Worm (Caenorhabditis elegans): ENCODE data around the gene D1054.10.

D1054.10 gene

ce11 chrV:10807862-10808327 lies 15.2 kb upstream of the D1054.10 start, which contains the start of gene plrg-1 (continued):
- peak; percentile 71 for TF ChIP-seq gmeb-2 (tag; optimal IDR thresholded peaks at IDR 0.05)
- TF ChIP-seq hlh-8 (tag; optimal IDR thresholded peaks at IDR 0.05), result peak; percentile 78
- peak; percentile 79 for TF ChIP-seq sdc-2 (tag; optimal IDR thresholded peaks at IDR 0.05)
- peak; percentile 60 for TF ChIP-seq pag-3 (tag; optimal IDR thresholded peaks at IDR 0.05; ENCODE audit: borderline replicate concordance)
- peak; percentile 37 for TF ChIP-seq odd-2 (tag; optimal IDR thresholded peaks at IDR 0.05)
- peak; percentile 93 for TF ChIP-seq ceh-31 (tag; optimal IDR thresholded peaks at IDR 0.05)
- TF ChIP-seq F13H6.1 (tag; optimal IDR thresholded peaks at IDR 0.05), result peak; percentile 77
- TF ChIP-seq ceh-34 (tag; optimal IDR thresholded peaks at IDR 0.05), result peak; percentile 94
- TF ChIP-seq ets-4 (tag; optimal IDR thresholded peaks at IDR 0.05), result peak; percentile 60
- peak; percentile 92 for TF ChIP-seq tbx-2 (tag; optimal IDR thresholded peaks at IDR 0.05)
- peak; percentile 57 for TF ChIP-seq npax-4 (tag; optimal IDR thresholded peaks at IDR 0.05)
- TF ChIP-seq C38D4.7 (GFP tag; optimal IDR thresholded peaks at IDR 0.05), result peak; percentile 74
- peak; percentile 88 for TF ChIP-seq ceh-2 (tag; optimal IDR thresholded peaks at IDR 0.05)
- TF ChIP-seq dmd-4 (tag; optimal IDR thresholded peaks at IDR 0.05; ENCODE audit: borderline replicate concordance), result peak; percentile 75
- peak; percentile 63 for TF ChIP-seq Y22D7AL.16 (tag; optimal IDR thresholded peaks at IDR 0.05)
- TF ChIP-seq ceh-19 (GFP tag; optimal IDR thresholded peaks at IDR 0.05), result peak; percentile 93
- TF ChIP-seq ceh-30 (tag; optimal IDR thresholded peaks at IDR 0.05), result no peak
- peak; percentile 91 for TF ChIP-seq nfya-1 (tag; optimal IDR thresholded peaks at IDR 0.05)
- TF ChIP-seq zip-5 (tag; optimal IDR thresholded peaks at IDR 0.05), result peak; percentile 63
- no peak for TF ChIP-seq ceh-9 (tag; optimal IDR thresholded peaks at IDR 0.05)
- TF ChIP-seq hlh-13 (GFP tag; optimal IDR thresholded peaks at IDR 0.05), result no peak
- peak; percentile 11 for TF ChIP-seq unc-55 (GFP tag; optimal IDR thresholded peaks at IDR 0.05)
- TF ChIP-seq pha-2 (tag; optimal IDR thresholded peaks at IDR 0.05), result peak; percentile 82
- peak; percentile 79 for TF ChIP-seq madf-2 (tag; optimal IDR thresholded peaks at IDR 0.05)
- TF ChIP-seq lin-11 (tag; optimal IDR thresholded peaks at IDR 0.05), result peak; percentile 79
- TF ChIP-seq elt-4 (tag; optimal IDR thresholded peaks at IDR 0.05), result no peak
- TF ChIP-seq fax-1 (tag; optimal IDR thresholded peaks at IDR 0.05), result peak; percentile 78
- no peak for TF ChIP-seq mec-3 (tag; optimal IDR thresholded peaks at IDR 0.05; ENCODE audit: borderline replicate concordance)
- TF ChIP-seq hlh-30 (tag; optimal IDR thresholded peaks at IDR 0.05; ENCODE audit: insufficient read depth), result peak; percentile 70
- TF ChIP-seq ceh-45 (GFP tag; IDR thresholded peaks at IDR 0.05), result peak; percentile 76
- peak; percentile 95 for TF ChIP-seq ceh-14 (tag; optimal IDR thresholded peaks at IDR 0.05)
- TF ChIP-seq dve-1 (tag; optimal IDR thresholded peaks at IDR 0.05), result peak; percentile 35
- no peak for TF ChIP-seq pha-4 (tag; optimal IDR thresholded peaks at IDR 0.05)
- peak; percentile 91 for TF ChIP-seq sox-2 (GFP tag; IDR thresholded peaks at IDR 0.05)
- TF ChIP-seq lim-6 (tag; optimal IDR thresholded peaks at IDR 0.05), result peak; percentile 74
- peak; percentile 17 for TF ChIP-seq pros-1 (tag; optimal IDR thresholded peaks at IDR 0.05)
- peak; percentile 76 for TF ChIP-seq eyg-1 (tag; optimal IDR thresholded peaks at IDR 0.05)
- peak; percentile 71 for TF ChIP-seq unc-42 (tag; optimal IDR thresholded peaks at IDR 0.05)
- TF ChIP-seq ttx-3 (tag; optimal IDR thresholded peaks at IDR 0.05), result peak; percentile 83
- peak; percentile 91 for TF ChIP-seq K09A11.1 (tag; optimal IDR thresholded peaks at IDR 0.05; ENCODE audit: insufficient read depth)
- TF ChIP-seq sox-4 (tag; optimal IDR thresholded peaks at IDR 0.05), result peak; percentile 85
- TF ChIP-seq hlh-15 (tag; optimal IDR thresholded peaks at IDR 0.05), result peak; percentile 67

- no peak for TF ChIP-seq unc-55 (GFP tag; optimal IDR thresholded peaks at IDR 0.05)
- TF ChIP-seq ztf-16 (tag; optimal IDR thresholded peaks at IDR 0.05), result no peak
- TF ChIP-seq hlh-6 (tag; optimal IDR thresholded peaks at IDR 0.05), result no peak
- TF ChIP-seq ceh-48 (tag; optimal IDR thresholded peaks at IDR 0.05), result no peak
- TF ChIP-seq sdc-2 (tag; optimal IDR thresholded peaks at IDR 0.05), result no peak
- TF ChIP-seq ceh-19 (GFP tag; optimal IDR thresholded peaks at IDR 0.05), result no peak
- TF ChIP-seq fkh-10 (GFP tag; optimal IDR thresholded peaks at IDR 0.05), result no peak
- no peak for TF ChIP-seq pax-1 (tag; optimal IDR thresholded peaks at IDR 0.05)
- no peak for TF ChIP-seq nfya-1 (tag; optimal IDR thresholded peaks at IDR 0.05)
- no peak for TF ChIP-seq odd-2 (tag; optimal IDR thresholded peaks at IDR 0.05)
- TF ChIP-seq Y22D7AL.16 (tag; optimal IDR thresholded peaks at IDR 0.05), result no peak
- TF ChIP-seq unc-3 (GFP tag; conservative IDR thresholded peaks at IDR 0.05), result no peak
- TF ChIP-seq unc-3 (tag; optimal IDR thresholded peaks at IDR 0.05), result no peak
Measured at ce11 chrV:10805934-10806333, 13.3 kb upstream of the D1054.10 start, which contains the start of gene prp-38. Gene prp-38 (minus strand): TSS chrV:10806034.
